Fruit fly (Drosophila melanogaster) whole organism, embryonic: ENCODE measurements around the gene Datp.

ENCODE experiments used
- Ada2b ChIP-seq: fragments of 200-800 bp; sonication (Bioruptor generic); IDR thresholded peaks from 2 replicates; pipeline ENCODE4 v1.3.6; 2022; ENCODE audit warnings: missing biosample characterization, missing genetic modification characterization
- Bdp1 ChIP-seq: fragments of 200-800 bp; sonication (Bioruptor generic); optimal IDR thresholded peaks from 3 replicates; lab custom pipeline; 2016; ENCODE audit warnings: missing biosample characterization, missing genetic modification characterization
- CG10267 ChIP-seq: fragments of 200-800 bp; sonication (Bioruptor generic); optimal IDR thresholded peaks from 2 replicates; lab custom pipeline; 2018; ENCODE audit warnings: missing biosample characterization, mild to moderate bottlenecking, missing genetic modification characterization, moderate library complexity
- CG12744 ChIP-seq: fragments of 200-800 bp; sonication (Bioruptor generic); optimal IDR thresholded peaks from 2 replicates; lab custom pipeline; 2016; ENCODE audit warnings: missing biosample characterization, missing genetic modification characterization
- CG12942 ChIP-seq: fragments of 200-800 bp; sonication (Bioruptor generic); optimal IDR thresholded peaks from 3 replicates; lab custom pipeline; 2016; ENCODE audit warnings: missing biosample characterization, missing genetic modification characterization
- CG13123 ChIP-seq: fragments of 200-800 bp; sonication (Bioruptor generic); optimal IDR thresholded peaks from 2 replicates; lab custom pipeline; 2016; ENCODE audit warnings: missing biosample characterization, missing genetic modification characterization
- CG13296 ChIP-seq: fragments of 200-800 bp; sonication (Bioruptor generic); optimal IDR thresholded peaks from 3 replicates; lab custom pipeline; 2018; ENCODE audit warnings: missing biosample characterization, mild to moderate bottlenecking, missing genetic modification characterization
- CG14710 ChIP-seq: fragments of 200-800 bp; sonication (Bioruptor generic); optimal IDR thresholded peaks from 3 replicates; lab custom pipeline; 2019; ENCODE audit warnings: missing biosample characterization, mild to moderate bottlenecking, missing genetic modification characterization, moderate library complexity
- CG1647 ChIP-seq: fragments of 200-800 bp; sonication (Bioruptor generic); optimal IDR thresholded peaks from 3 replicates; lab custom pipeline; 2016; ENCODE audit warnings: missing biosample characterization, missing genetic modification characterization
- CG16779 ChIP-seq: fragments of 200-800 bp; sonication (Bioruptor generic); IDR thresholded peaks from 2 replicates; pipeline ENCODE4 v1.3.6; 2022; ENCODE audit warnings: missing biosample characterization, missing genetic modification characterization
- CG16813 ChIP-seq: fragments of 200-800 bp; sonication (Bioruptor generic); IDR thresholded peaks from 3 replicates; pipeline ENCODE4 v1.3.6; 2022; ENCODE audit warnings: missing biosample characterization, missing genetic modification characterization; ENCODE audit not compliant: partially characterized antibody
- CG17361 ChIP-seq: fragments of 200-800 bp; sonication (Bioruptor generic); IDR thresholded peaks from 3 replicates; pipeline ENCODE4 v1.3.6; 2022; ENCODE audit warnings: missing biosample characterization, missing genetic modification characterization
- CG2120 ChIP-seq: fragments of 200-800 bp; sonication (Bioruptor generic); optimal IDR thresholded peaks from 3 replicates; lab custom pipeline; 2016; ENCODE audit warnings: missing biosample characterization, missing genetic modification characterization
- CG2712 ChIP-seq: fragments of 200-800 bp; optimal IDR thresholded peaks from 3 replicates; lab custom pipeline; 2019; ENCODE audit warnings: missing biosample characterization, mild to moderate bottlenecking, missing genetic modification characterization, moderate library complexity
- CG31388 ChIP-seq: fragments of 200-800 bp; sonication (Bioruptor generic); optimal IDR thresholded peaks from 2 replicates; lab custom pipeline; 2016; ENCODE audit warnings: missing biosample characterization, missing genetic modification characterization
- CG3281 ChIP-seq: fragments of 200-800 bp; sonication (Bioruptor generic); optimal IDR thresholded peaks from 3 replicates; lab custom pipeline; 2017; ENCODE audit warnings: missing biosample characterization, mild to moderate bottlenecking, missing genetic modification characterization
- CG4328 ChIP-seq: fragments of 200-800 bp; sonication (Bioruptor generic); optimal IDR thresholded peaks from 3 replicates; lab custom pipeline; 2017; ENCODE audit warnings: missing biosample characterization, missing genetic modification reagents, missing genetic modification characterization
- CG5180 ChIP-seq: fragments of 200-800 bp; sonication (Bioruptor generic); optimal IDR thresholded peaks from 3 replicates; lab custom pipeline; 2017; ENCODE audit warnings: missing biosample characterization, missing genetic modification characterization, mild to moderate bottlenecking, moderate library complexity, missing genetic modification reagents
- CG7357 ChIP-seq: fragments of 200-800 bp; sonication (Bioruptor generic); IDR thresholded peaks from 3 replicates; pipeline ENCODE4 v1.3.6; 2022; ENCODE audit warnings: missing biosample characterization, missing genetic modification characterization
- CG7786 ChIP-seq: fragments of 200-800 bp; sonication (Bioruptor generic); optimal IDR thresholded peaks from 2 replicates; lab custom pipeline; 2016; ENCODE audit warnings: missing biosample characterization, missing genetic modification characterization
- CG8089 ChIP-seq: fragments of 200-800 bp; sonication (Bioruptor generic); optimal IDR thresholded peaks from 3 replicates; lab custom pipeline; 2016; ENCODE audit warnings: missing biosample characterization, missing genetic modification characterization
- CHES-1-like ChIP-seq: fragments of 200-800 bp; sonication (Bioruptor generic); optimal IDR thresholded peaks from 2 replicates; lab custom pipeline; 2016; ENCODE audit warnings: missing biosample characterization, missing genetic modification characterization
- Dip3 ChIP-seq: fragments of 200-800 bp; sonication (Bioruptor generic); optimal IDR thresholded peaks from 3 replicates; lab custom pipeline; 2016; ENCODE audit warnings: missing biosample characterization, missing genetic modification characterization
- Ets65A ChIP-seq: fragments of 200-800 bp; sonication (Bioruptor generic); peaks from one replicate; lab custom pipeline; 2016; ENCODE audit warnings: missing biosample characterization, missing genetic modification characterization
- Fer3 ChIP-seq: fragments of 200-800 bp; sonication (Bioruptor generic); optimal IDR thresholded peaks from 2 replicates; lab custom pipeline; 2018; ENCODE audit warnings: missing biosample characterization, mild to moderate bottlenecking, missing genetic modification characterization, moderate library complexity
- Gsc ChIP-seq: fragments of 200-800 bp; sonication (Bioruptor generic); IDR thresholded peaks from 2 replicates; pipeline ENCODE4 v1.3.6; 2022; ENCODE audit warnings: missing biosample characterization, missing genetic modification characterization
- HLHmδ ChIP-seq: fragments of 200-800 bp; sonication (Bioruptor generic); optimal IDR thresholded peaks from 2 replicates; lab custom pipeline; 2018; ENCODE audit warnings: missing biosample characterization, mild to moderate bottlenecking, missing genetic modification characterization, moderate library complexity
- MTF-1 ChIP-seq: fragments of 200-800 bp; sonication (Bioruptor generic); optimal IDR thresholded peaks from 2 replicates; lab custom pipeline; 2018; ENCODE audit warnings: missing biosample characterization, mild to moderate bottlenecking, missing genetic modification characterization, borderline replicate concordance
- Mes4 ChIP-seq: fragments of 200-800 bp; sonication (Bioruptor generic); optimal IDR thresholded peaks from 2 replicates; lab custom pipeline; 2016; ENCODE audit warnings: missing biosample characterization, missing genetic modification characterization
- Ptx1 ChIP-seq: fragments of 200-800 bp; sonication (Bioruptor generic); IDR thresholded peaks from 2 replicates; pipeline ENCODE4 v1.3.6; 2022; ENCODE audit warnings: missing biosample characterization, missing genetic modification characterization
- Side ChIP-seq: fragments of 200-800 bp; sonication (Bioruptor generic); optimal IDR thresholded peaks from 2 replicates; lab custom pipeline; 2016; ENCODE audit warnings: missing biosample characterization, missing genetic modification characterization
- Stat92E ChIP-seq, 3 experiments: fragments of >200 bp in 2 of 3; fragments of 200-800 bp in 1 of 3; sonication (Bioruptor generic) in 1 of 3; optimal IDR thresholded peaks; 2 replicates each; lab custom pipeline; 2017 to 2019; ENCODE audit warnings: missing biosample characterization in 3 of 3, missing genetic modification characterization in 3 of 3, mild to moderate bottlenecking in 1 of 3, moderate library complexity in 1 of 3
- TFAM ChIP-seq: fragments of 200-800 bp; sonication (Bioruptor generic); optimal IDR thresholded peaks from 2 replicates; lab custom pipeline; 2017; ENCODE audit warnings: missing biosample characterization, missing genetic modification characterization, inconsistent platforms
- amos ChIP-seq: fragments of 200-800 bp; sonication (Bioruptor generic); IDR thresholded peaks from 2 replicates; pipeline ENCODE4 v1.3.6; 2022; ENCODE audit warnings: missing biosample characterization, missing genetic modification characterization; ENCODE audit not compliant: partially characterized antibody
- cato ChIP-seq: fragments of 200-800 bp; sonication (Bioruptor generic); optimal IDR thresholded peaks from 2 replicates; lab custom pipeline; 2016; ENCODE audit warnings: missing biosample characterization, missing genetic modification characterization, borderline replicate concordance
- caup ChIP-seq: fragments of 200-800 bp; sonication (Bioruptor generic); optimal IDR thresholded peaks from 3 replicates; lab custom pipeline; 2017; ENCODE audit warnings: missing biosample characterization, mild to moderate bottlenecking, missing genetic modification characterization, moderate library complexity; ENCODE audit not compliant: severe bottlenecking
- chinmo ChIP-seq: fragments of 200-800 bp; sonication (Bioruptor generic); IDR thresholded peaks from 4 replicates; pipeline ENCODE4 v1.3.6; 2022; ENCODE audit warnings: missing biosample characterization, missing genetic modification characterization; ENCODE audit not compliant: partially characterized antibody
- ci ChIP-seq: fragments of 200-800 bp; sonication (Bioruptor generic); IDR thresholded peaks from 3 replicates; pipeline ENCODE4 v1.3.6; 2022; ENCODE audit warnings: missing biosample characterization, missing genetic modification characterization
- fd3F ChIP-seq: fragments of 200-800 bp; sonication (Bioruptor generic); optimal IDR thresholded peaks from 2 replicates; lab custom pipeline; 2018; ENCODE audit warnings: missing biosample characterization, mild to moderate bottlenecking, missing genetic modification characterization, moderate library complexity
- grn ChIP-seq: fragments of 200-800 bp; sonication (Bioruptor generic); optimal IDR thresholded peaks from 3 replicates; lab custom pipeline; 2017; ENCODE audit warnings: missing biosample characterization, missing genetic modification characterization
- gt ChIP-seq: fragments of 200-800 bp; sonication (Bioruptor generic); IDR thresholded peaks from 2 replicates; pipeline ENCODE4 v1.3.6; 2022; ENCODE audit warnings: missing biosample characterization, missing genetic modification characterization
- her ChIP-seq: fragments of 200-800 bp; sonication (Bioruptor generic); optimal IDR thresholded peaks from 2 replicates; lab custom pipeline; 2016; ENCODE audit warnings: missing biosample characterization, missing genetic modification characterization
- mirr ChIP-seq: fragments of 200-800 bp; sonication (Bioruptor generic); optimal IDR thresholded peaks from 3 replicates; lab custom pipeline; 2018; ENCODE audit warnings: missing biosample characterization, mild to moderate bottlenecking, missing genetic modification characterization
- onecut ChIP-seq: fragments of 200-800 bp; sonication (Bioruptor generic); IDR thresholded peaks from 2 replicates; pipeline ENCODE4 v1.3.6; 2022; ENCODE audit warnings: missing biosample characterization, missing genetic modification characterization
- psq ChIP-seq: fragments of 200-800 bp; sonication (Bioruptor generic); optimal IDR thresholded peaks from 2 replicates; lab custom pipeline; 2017; ENCODE audit warnings: missing biosample characterization, missing genetic modification characterization
- shn ChIP-seq: fragments of 200-800 bp; sonication (Bioruptor generic); optimal IDR thresholded peaks from 3 replicates; lab custom pipeline; 2016; ENCODE audit warnings: missing biosample characterization, missing genetic modification characterization
- stc ChIP-seq: fragments of 200-800 bp; sonication (Bioruptor generic); IDR thresholded peaks from 2 replicates; pipeline ENCODE4 v1.3.6; 2022; ENCODE audit warnings: missing biosample characterization, missing genetic modification characterization
- tup ChIP-seq: fragments of 200-800 bp; sonication (Bioruptor generic); optimal IDR thresholded peaks from 2 replicates; lab custom pipeline; 2016; ENCODE audit warnings: missing biosample characterization, mild to moderate bottlenecking, missing genetic modification characterization, moderate library complexity
- usp ChIP-seq: fragments of >200 bp; optimal IDR thresholded peaks from 2 replicates; lab custom pipeline; 2017; ENCODE audit warnings: missing biosample characterization, missing genetic modification characterization
- vvl ChIP-seq: fragments of 200-800 bp; sonication (Bioruptor generic); IDR thresholded peaks from 2 replicates; pipeline ENCODE4 v1.3.6; 2022; ENCODE audit warnings: missing biosample characterization, missing genetic modification characterization

Gene Datp

dm6 chr2L:9938631-9939256, at the start of gene Datp, which contains the start of gene CG4619 (continued):
- TF ChIP-seq CG14710 (tag; lab: Kevin White, UChicago) = peak; percentile 37
- TF ChIP-seq Dip3 (GFP tag; lab: Kevin White, UChicago) = peak; percentile 42
- TF ChIP-seq cato (GFP tag; lab: Kevin White, UChicago) = no peak
- TF ChIP-seq grn (GFP tag; lab: Kevin White, UChicago) = no peak
- peak; percentile 91 for TF ChIP-seq Ets65A (GFP tag; lab: Kevin White, UChicago)
- no peak; the same call in 1 of the 2 replicates for TF ChIP-seq Ada2b (GFP tag; lab: Robert Waterston, UW)
- TF ChIP-seq HLHmδ (GFP tag; lab: Kevin White, UChicago) = no peak
- peak; percentile 47; the same call in 1 of the 2 replicates for TF ChIP-seq Ptx1 (GFP tag; lab: Robert Waterston, UW)
- peak; percentile 63; the same call in 1 of the 2 replicates for TF ChIP-seq vvl (GFP tag; lab: Robert Waterston, UW)
- no peak for TF ChIP-seq CG17361 (GFP tag; lab: Robert Waterston, UW)
- no peak for TF ChIP-seq fd3F
- no peak for TF ChIP-seq onecut (GFP tag; lab: Robert Waterston, UW)
- no peak for TF ChIP-seq tup (GFP tag; lab: Kevin White, UChicago)
- peak; percentile 16 for TF ChIP-seq CG2712 (tag; lab: Kevin White, UChicago)
- peak; percentile 28 for TF ChIP-seq CG8089 (GFP tag; lab: Kevin White, UChicago)
- no peak for TF ChIP-seq CG31388
- TF ChIP-seq her (GFP tag; lab: Kevin White, UChicago) = peak; percentile 54
- TF ChIP-seq shn (GFP tag; lab: Kevin White, UChicago) = peak; percentile 76
- peak; percentile 27 for TF ChIP-seq Side (GFP tag; lab: Kevin White, UChicago)
- TF ChIP-seq ci (GFP tag; lab: Robert Waterston, UW) = peak; percentile 65
- peak; percentile 48 for TF ChIP-seq Bdp1
- TF ChIP-seq CG4328 (GFP tag; lab: Kevin White, UChicago) = no peak
- peak; percentile 75 for TF ChIP-seq CG2120 (GFP tag; lab: Kevin White, UChicago)
- no peak for TF ChIP-seq Fer3 (tag; lab: Kevin White, UChicago)
- TF ChIP-seq CG7786 (GFP tag; lab: Kevin White, UChicago) = peak; percentile 60
- TF ChIP-seq mirr = peak; percentile 53
- TF ChIP-seq CG7357 (GFP tag; lab: Robert Waterston, UW) = no peak
- no peak for TF ChIP-seq psq
- TF ChIP-seq chinmo = no peak
- no peak for TF ChIP-seq gt (GFP tag; lab: Robert Waterston, UW)
- no peak for TF ChIP-seq CG12744 (GFP tag; lab: Kevin White, UChicago)
- TF ChIP-seq stc (GFP tag; lab: Robert Waterston, UW) = no peak
- TF ChIP-seq CG13123 (GFP tag; lab: Kevin White, UChicago) = no peak
- TF ChIP-seq Gsc = no peak
- no peak for TF ChIP-seq Mes4 (GFP tag; lab: Kevin White, UChicago)
- peak; percentile 29 for TF ChIP-seq CHES-1-like (GFP tag; lab: Kevin White, UChicago)
- no peak for TF ChIP-seq Stat92E (GFP tag; optimal IDR thresholded peaks at IDR 0.05; lab: Kevin White, UChicago)
- peak; percentile 54 for TF ChIP-seq caup (GFP tag; lab: Kevin White, UChicago)
- peak; percentile 19; the same call in 1 of the 2 replicates for TF ChIP-seq amos (GFP tag; lab: Robert Waterston, UW)
- TF ChIP-seq CG16779 (GFP tag; lab: Robert Waterston, UW) = no peak
- no peak for TF ChIP-seq usp (GFP tag; lab: Kevin White, UChicago)
- peak; percentile 32 for TF ChIP-seq CG3281 (GFP tag; lab: Kevin White, UChicago)
- no peak for TF ChIP-seq TFAM
- no peak for TF ChIP-seq CG16813 (GFP tag; lab: Robert Waterston, UW)
- TF ChIP-seq MTF-1 = no peak
- no peak for TF ChIP-seq CG13296
- TF ChIP-seq CG10267 = peak; percentile 92
- TF ChIP-seq CG5180 (GFP tag; lab: Kevin White, UChicago) = no peak
- peak; percentile 21 for TF ChIP-seq CG1647 (GFP tag; lab: Kevin White, UChicago)
- TF ChIP-seq CG12942 (GFP tag; lab: Kevin White, UChicago) = peak; percentile 50
